Worm (Caenorhabditis elegans): ENCODE measurements around the gene C06A6.4.

- TF ChIP-seq mep-1 (tag; optimal IDR thresholded peaks at IDR 0.05) (no peak), ztf-11 (tag; optimal IDR thresholded peaks at IDR 0.05) (no peak), nhr-84 (tag; optimal IDR thresholded peaks at IDR 0.05) (no peak), lin-15B (tag; optimal IDR thresholded peaks at IDR 0.05) (no peak), blmp-1 (tag; optimal IDR thresholded peaks at IDR 0.05) (no peak), nhr-76 (tag; optimal IDR thresholded peaks at IDR 0.05) (no peak), ceh-63 (GFP tag; optimal IDR thresholded peaks at IDR 0.05) (no peak), lin-35 (GFP tag; optimal IDR thresholded peaks at IDR 0.05) (no peak)
Observed at ce11 chrIV:7822524-7822923, 6.6 kb downstream of the C06A6.4 start, which contains the start of gene T14A8.2.

All from whole organism, L1 larva.